Worm (Caenorhabditis elegans): ENCODE results near the gene col-115.
A peak's percentile ranks its signal among the peaks of the same experiment; 100 is the strongest.

col-115 gene

DNA sequence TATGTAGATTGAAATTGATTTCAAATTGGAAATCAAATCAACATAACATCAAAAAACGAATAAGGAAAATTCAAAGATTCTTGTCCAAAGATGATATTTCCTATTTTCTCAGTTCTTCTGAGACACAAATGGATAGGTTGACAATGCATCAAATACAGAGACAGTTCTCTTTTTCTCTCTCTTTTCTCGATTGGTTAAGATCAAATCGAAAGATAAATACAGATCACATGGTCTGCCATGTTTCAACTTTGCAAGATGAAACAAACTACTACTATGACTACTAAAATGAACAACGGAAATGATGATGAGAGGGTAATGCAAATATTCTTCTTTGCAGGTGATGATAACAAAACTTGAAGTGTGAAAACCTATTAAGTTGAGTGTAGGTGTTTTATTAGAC, 48.0 kb downstream of the col-115 start:
- TF ChIP-seq egl-27 (tag; optimal IDR thresholded peaks at IDR 0.05) (no peak), ces-1 (GFP tag; optimal IDR thresholded peaks at IDR 0.05) (no peak), nhr-19 (GFP tag; conservative IDR thresholded peaks at IDR 0.05) (peak; percentile 54), elt-3 (tag; optimal IDR thresholded peaks at IDR 0.05) (peak in 5 of 6 experiments; percentile 24 to 87 (median 81)), nhr-237 (tag; optimal IDR thresholded peaks at IDR 0.05) (no peak), fkh-8 (tag; optimal IDR thresholded peaks at IDR 0.05) (no peak), hlh-17 (GFP tag; optimal IDR thresholded peaks at IDR 0.05; ENCODE audit: borderline replicate concordance) (no peak), ceh-82 (tag; optimal IDR thresholded peaks at IDR 0.05) (peak in 1 of 3 experiments; percentile 4), pax-3 (tag; optimal IDR thresholded peaks at IDR 0.05) (no peak), nhr-71 (tag; optimal IDR thresholded peaks at IDR 0.05) (peak; percentile 82), C04F5.9 (tag; optimal IDR thresholded peaks at IDR 0.05) (no peak), elt-2 (tag; optimal IDR thresholded peaks at IDR 0.05) (no peak), lin-39 (tag; optimal IDR thresholded peaks at IDR 0.05) (no peak), ceh-90 (tag; optimal IDR thresholded peaks at IDR 0.05) (no peak), aly-2 (tag; optimal IDR thresholded peaks at IDR 0.05) (no peak), pqm-1 (tag; optimal IDR thresholded peaks at IDR 0.05) (no peak), pag-3 (tag; optimal IDR thresholded peaks at IDR 0.05; ENCODE audit: borderline replicate concordance, insufficient read depth) (no peak), lin-13 (GFP tag; optimal IDR thresholded peaks at IDR 0.05) (no peak), rnt-1 (tag; optimal IDR thresholded peaks at IDR 0.05) (no peak), irx-1 (tag; optimal IDR thresholded peaks at IDR 0.05) (peak; percentile 12), ztf-4 (tag; optimal IDR thresholded peaks at IDR 0.05) (no peak), nhr-11 (tag; optimal IDR thresholded peaks at IDR 0.05) (no peak), fos-1 (tag; optimal IDR thresholded peaks at IDR 0.05) (no peak), swsn-7 (tag; optimal IDR thresholded peaks at IDR 0.05) (no peak), sptf-1 (tag; optimal IDR thresholded peaks at IDR 0.05) (no peak), fkh-4 (tag; optimal IDR thresholded peaks at IDR 0.05; ENCODE audit: borderline replicate concordance) (no peak), nhr-77 (tag; optimal IDR thresholded peaks at IDR 0.05) (no peak), ceh-88 (GFP tag; IDR thresholded peaks at IDR 0.05) (no peak), snu-23 (GFP tag; optimal IDR thresholded peaks at IDR 0.05) (peak; percentile 74), hpl-2 (GFP tag; optimal IDR thresholded peaks at IDR 0.05) (no peak), ets-5 (GFP tag; IDR thresholded peaks at IDR 0.05) (no peak), jun-1 (tag; optimal IDR thresholded peaks at IDR 0.05) (no peak), mep-1 (tag; optimal IDR thresholded peaks at IDR 0.05) (peak; percentile 79), ama-1 (optimal IDR thresholded peaks at IDR 0.05) (no peak), unc-98 (GFP tag; IDR thresholded peaks at IDR 0.05) (no peak), Y116A8C.19 (tag; optimal IDR thresholded peaks at IDR 0.05; ENCODE audit: borderline replicate concordance) (no peak), mdl-1 (tag; optimal IDR thresholded peaks at IDR 0.05) (peak in 1 of 2 experiments; percentile 26), unc-62 (GFP tag; optimal IDR thresholded peaks at IDR 0.05) (no peak), zag-1 (tag; optimal IDR thresholded peaks at IDR 0.05) (no peak), lin-14 (GFP tag; optimal IDR thresholded peaks at IDR 0.05) (peak; percentile 91), unc-30 (tag; optimal IDR thresholded peaks at IDR 0.05) (no peak), blmp-1 (tag; optimal IDR thresholded peaks at IDR 0.05) (peak; percentile 77), fkh-10 (GFP tag; optimal IDR thresholded peaks at IDR 0.05) (no peak), hlh-4 (tag; optimal IDR thresholded peaks at IDR 0.05) (no peak), nhr-85 (tag) (peak; percentile 99), ztf-11 (tag; optimal IDR thresholded peaks at IDR 0.05) (no peak), C34B4.2 (tag; optimal IDR thresholded peaks at IDR 0.05) (no peak), aha-1 (tag; optimal IDR thresholded peaks at IDR 0.05) (no peak), C16A3.4 (tag; optimal IDR thresholded peaks at IDR 0.05) (peak; percentile 58), xbp-1 (tag; optimal IDR thresholded peaks at IDR 0.05) (no peak), sup-37 (GFP tag; optimal IDR thresholded peaks at IDR 0.05) (no peak), tlp-1 (tag; optimal IDR thresholded peaks at IDR 0.05) (no peak), unc-130 (tag; optimal IDR thresholded peaks at IDR 0.05) (no peak), efl-3 (GFP tag; optimal IDR thresholded peaks at IDR 0.05) (no peak)
